Fruit fly (Drosophila melanogaster) whole organism, embryonic: ENCODE data around the gene Ppcs.

Experiments
- BEAF-32 ChIP-seq: fragments of 200-800 bp; sonication (Bioruptor generic); optimal IDR thresholded peaks from 3 replicates; lab custom pipeline; 2017; ENCODE audit warnings: missing biosample characterization, missing genetic modification characterization, mild to moderate bottlenecking, moderate library complexity, missing genetic modification reagents
- Bgb ChIP-seq: fragments of 200-800 bp; sonication (Bioruptor generic); IDR thresholded peaks from 2 replicates; pipeline ENCODE4 v1.3.6; 2022; ENCODE audit warnings: missing biosample characterization, missing genetic modification characterization; ENCODE audit not compliant: partially characterized antibody
- BtbVII ChIP-seq: fragments of 200-800 bp; sonication (Bioruptor generic); optimal IDR thresholded peaks from 3 replicates; lab custom pipeline; 2017; ENCODE audit warnings: missing biosample characterization, mild to moderate bottlenecking, missing genetic modification characterization
- CG10654 ChIP-seq: fragments of 200-800 bp; sonication (Bioruptor generic); optimal IDR thresholded peaks from 2 replicates; lab custom pipeline; 2016; ENCODE audit warnings: missing biosample characterization, missing genetic modification characterization
- CG11695 ChIP-seq: fragments of 200-800 bp; sonication (Bioruptor generic); IDR thresholded peaks from 3 replicates; pipeline ENCODE4 v1.3.6; 2022; ENCODE audit warnings: missing biosample characterization, missing genetic modification characterization
- CG1233 ChIP-seq: fragments of 200-800 bp; sonication (Bioruptor generic); optimal IDR thresholded peaks from 4 replicates; lab custom pipeline; 2018; ENCODE audit warnings: missing biosample characterization, mild to moderate bottlenecking, missing genetic modification characterization
- CG12769 ChIP-seq: fragments of 200-800 bp; sonication (Bioruptor generic); optimal IDR thresholded peaks from 2 replicates; lab custom pipeline; 2019; ENCODE audit warnings: missing biosample characterization, mild to moderate bottlenecking, missing genetic modification characterization, moderate library complexity
- CG15514 ChIP-seq: fragments of 200-800 bp; sonication (Bioruptor generic); optimal IDR thresholded peaks from 3 replicates; lab custom pipeline; 2017; ENCODE audit warnings: missing biosample characterization, missing genetic modification characterization, mild to moderate bottlenecking, moderate library complexity, missing genetic modification reagents
- CG18619 ChIP-seq: fragments of 200-800 bp; sonication (Bioruptor generic); optimal IDR thresholded peaks from 3 replicates; lab custom pipeline; 2017; ENCODE audit warnings: missing biosample characterization, mild to moderate bottlenecking, missing genetic modification characterization
- CG2129 ChIP-seq: fragments of 200-800 bp; sonication (Bioruptor generic); IDR thresholded peaks from 2 replicates; pipeline ENCODE4 v1.3.6; 2022; ENCODE audit warnings: missing biosample characterization, missing genetic modification characterization; ENCODE audit not compliant: partially characterized antibody
- CG2875 ChIP-seq: fragments of 200-800 bp; sonication (Bioruptor generic); optimal IDR thresholded peaks from 2 replicates; lab custom pipeline; 2017; ENCODE audit warnings: missing biosample characterization, mild to moderate bottlenecking, missing genetic modification characterization, missing genetic modification reagents
- CG30431 ChIP-seq: fragments of 200-800 bp; sonication (Bioruptor generic); optimal IDR thresholded peaks from 2 replicates; lab custom pipeline; 2017; ENCODE audit warnings: missing biosample characterization, missing genetic modification characterization
- CG31388 ChIP-seq: fragments of 200-800 bp; sonication (Bioruptor generic); optimal IDR thresholded peaks from 2 replicates; lab custom pipeline; 2016; ENCODE audit warnings: missing biosample characterization, missing genetic modification characterization
- CG3163 ChIP-seq: fragments of 200-800 bp; sonication (Bioruptor generic); optimal IDR thresholded peaks from 3 replicates; lab custom pipeline; 2016; ENCODE audit warnings: missing biosample characterization, missing genetic modification characterization
- CG33557 ChIP-seq: fragments of 200-800 bp; sonication (Bioruptor generic); optimal IDR thresholded peaks from 2 replicates; lab custom pipeline; 2019; ENCODE audit warnings: missing biosample characterization, mild to moderate bottlenecking, missing genetic modification characterization, moderate library complexity
- CG4360 ChIP-seq: fragments of 200-800 bp; sonication (Bioruptor generic); IDR thresholded peaks from 2 replicates; pipeline ENCODE4 v1.3.6; 2022; ENCODE audit warnings: missing biosample characterization, missing genetic modification characterization
- CG6854 ChIP-seq: fragments of 200-800 bp; sonication (Bioruptor generic); optimal IDR thresholded peaks from 3 replicates; lab custom pipeline; 2017; ENCODE audit warnings: missing biosample characterization, mild to moderate bottlenecking, missing genetic modification characterization
- CG7928 ChIP-seq: fragments of 200-800 bp; sonication (Bioruptor generic); optimal IDR thresholded peaks from 2 replicates; lab custom pipeline; 2017; ENCODE audit warnings: missing biosample characterization, mild to moderate bottlenecking, missing genetic modification characterization
- CG9609 ChIP-seq: fragments of 200-800 bp; sonication (Bioruptor generic); optimal IDR thresholded peaks from 3 replicates; lab custom pipeline; 2016; ENCODE audit warnings: missing biosample characterization, missing genetic modification characterization
- D ChIP-seq, 2 experiments: fragments of 200-800 bp in 1 of 2; fragments of >200 bp in 1 of 2; sonication (Bioruptor generic) in 1 of 2; optimal IDR thresholded peaks; 2 replicates in 1 of 2; 3 replicates in 1 of 2; lab custom pipeline; 2017; ENCODE audit warnings: mild to moderate bottlenecking in 1 of 2, missing biosample characterization in 1 of 2, missing genetic modification characterization in 1 of 2, missing genetic modification reagents in 1 of 2
- Dek ChIP-seq: fragments of 200-800 bp; sonication (Bioruptor generic); optimal IDR thresholded peaks from 3 replicates; lab custom pipeline; 2019; ENCODE audit warnings: missing biosample characterization, mild to moderate bottlenecking, missing genetic modification characterization, moderate library complexity
- Doc3 ChIP-seq: fragments of 200-800 bp; sonication (Bioruptor generic); IDR thresholded peaks from 3 replicates; pipeline ENCODE4 v1.3.6; 2022; ENCODE audit warnings: missing biosample characterization, missing genetic modification characterization; ENCODE audit not compliant: partially characterized antibody
- Dref ChIP-seq: fragments of 200-800 bp; sonication (Bioruptor generic); IDR thresholded peaks from 2 replicates; pipeline ENCODE4 v1.3.6; 2022; ENCODE audit warnings: missing biosample characterization, missing genetic modification characterization
- HLH3B ChIP-seq: fragments of 200-800 bp; sonication (Bioruptor generic); IDR thresholded peaks from 2 replicates; pipeline ENCODE4 v1.3.6; 2022; ENCODE audit warnings: missing biosample characterization, missing genetic modification characterization
- HLHmδ ChIP-seq: fragments of 200-800 bp; sonication (Bioruptor generic); optimal IDR thresholded peaks from 2 replicates; lab custom pipeline; 2018; ENCODE audit warnings: missing biosample characterization, mild to moderate bottlenecking, missing genetic modification characterization, moderate library complexity
- Kr ChIP-seq: fragments of 200-800 bp; sonication (Bioruptor generic); optimal IDR thresholded peaks from 2 replicates; lab custom pipeline; 2017; ENCODE audit warnings: missing biosample characterization, mild to moderate bottlenecking, missing genetic modification characterization
- Med ChIP-seq: fragments of 200-800 bp; sonication (Bioruptor generic); peaks from one replicate; lab custom pipeline; 2016; ENCODE audit warnings: missing biosample characterization, missing genetic modification characterization, mild to moderate bottlenecking, inconsistent platforms, moderate library complexity
- Meics ChIP-seq: fragments of 200-800 bp; sonication (Bioruptor generic); optimal IDR thresholded peaks from 2 replicates; lab custom pipeline; 2017; ENCODE audit warnings: missing biosample characterization, mild to moderate bottlenecking, missing genetic modification characterization
- Pdp1 ChIP-seq, 2 experiments: fragments of 200-800 bp; sonication (Bioruptor generic); optimal IDR thresholded peaks; 3 replicates each; lab custom pipeline; 2016; ENCODE audit warnings: missing biosample characterization in 2 of 2, missing genetic modification characterization in 2 of 2, mild to moderate bottlenecking in 1 of 2, moderate library complexity in 1 of 2
- az2 ChIP-seq: fragments of 200-800 bp; sonication (Bioruptor generic); optimal IDR thresholded peaks from 3 replicates; lab custom pipeline; 2016; ENCODE audit warnings: missing biosample characterization, missing genetic modification characterization
- bsh ChIP-seq, 2 experiments: fragments of 200-800 bp; sonication (Bioruptor generic); optimal IDR thresholded peaks; 2 replicates each; lab custom pipeline; 2017 to 2018; ENCODE audit warnings: mild to moderate bottlenecking in 2 of 2, missing biosample characterization in 2 of 2, missing genetic modification characterization in 2 of 2, moderate library complexity in 1 of 2
- chif ChIP-seq, 2 experiments: fragments of 200-800 bp; sonication (Bioruptor generic); optimal IDR thresholded peaks; 3 replicates each; lab custom pipeline; 2016; ENCODE audit warnings: missing biosample characterization in 2 of 2, missing genetic modification characterization in 2 of 2
- chn ChIP-seq: fragments of 200-800 bp; sonication (Bioruptor generic); optimal IDR thresholded peaks from 2 replicates; lab custom pipeline; 2016; ENCODE audit warnings: missing biosample characterization, missing genetic modification characterization
- ewg ChIP-seq: fragments of 200-800 bp; sonication (Bioruptor generic); optimal IDR thresholded peaks from 3 replicates; lab custom pipeline; 2017; ENCODE audit warnings: mild to moderate bottlenecking, missing biosample characterization, missing genetic modification reagents, missing genetic modification characterization
- exex ChIP-seq: fragments of 200-800 bp; sonication (Bioruptor generic); optimal IDR thresholded peaks from 4 replicates; lab custom pipeline; 2018; ENCODE audit warnings: missing biosample characterization, mild to moderate bottlenecking, missing genetic modification characterization, moderate library complexity
- gro ChIP-seq: fragments of 200-800 bp; sonication (Bioruptor generic); optimal IDR thresholded peaks from 2 replicates; lab custom pipeline; 2016; ENCODE audit warnings: missing biosample characterization, missing genetic modification characterization
- hb ChIP-seq: fragments of 200-800 bp; sonication (Bioruptor generic); IDR thresholded peaks from 3 replicates; pipeline ENCODE4 v1.3.6; 2022; ENCODE audit warnings: missing biosample characterization, missing genetic modification characterization; ENCODE audit not compliant: partially characterized antibody
- knrl ChIP-seq: fragments of 200-800 bp; sonication (Bioruptor generic); IDR thresholded peaks from 3 replicates; pipeline ENCODE4 v1.3.6; 2022; ENCODE audit warnings: missing biosample characterization, missing genetic modification characterization; ENCODE audit not compliant: partially characterized antibody
- lmd ChIP-seq: fragments of 200-800 bp; sonication (Bioruptor generic); IDR thresholded peaks from 2 replicates; pipeline ENCODE4 v1.3.6; 2022; ENCODE audit warnings: missing biosample characterization, missing genetic modification characterization
- luna ChIP-seq: fragments of 200-800 bp; sonication (Bioruptor generic); optimal IDR thresholded peaks from 2 replicates; lab custom pipeline; 2016; ENCODE audit warnings: missing biosample characterization, missing genetic modification characterization
- mld ChIP-seq: fragments of 200-800 bp; sonication (Bioruptor generic); IDR thresholded peaks from 3 replicates; pipeline ENCODE4 v1.3.6; 2022; ENCODE audit warnings: missing biosample characterization, missing genetic modification characterization; ENCODE audit not compliant: partially characterized antibody
- peb ChIP-seq: fragments of 200-800 bp; sonication (Bioruptor generic); IDR thresholded peaks from 2 replicates; pipeline ENCODE4 v1.3.6; 2022; ENCODE audit warnings: missing biosample characterization, missing genetic modification characterization
- sd ChIP-seq: fragments of 200-800 bp; sonication (Bioruptor generic); optimal IDR thresholded peaks from 3 replicates; lab custom pipeline; 2018; ENCODE audit warnings: missing biosample characterization, mild to moderate bottlenecking, missing genetic modification characterization, moderate library complexity
- sens-2 ChIP-seq: fragments of 200-800 bp; sonication (Bioruptor generic); IDR thresholded peaks from 2 replicates; pipeline ENCODE4 v1.3.6; 2022; ENCODE audit warnings: missing biosample characterization, missing genetic modification characterization
- sug ChIP-seq: fragments of 200-800 bp; optimal IDR thresholded peaks from 2 replicates; lab custom pipeline; 2019; ENCODE audit warnings: missing biosample characterization, mild to moderate bottlenecking, missing genetic modification characterization, moderate library complexity
- tna ChIP-seq: fragments of 200-800 bp; sonication (Bioruptor generic); IDR thresholded peaks from 2 replicates; pipeline ENCODE4 v1.3.6; 2022; ENCODE audit warnings: missing biosample characterization, missing genetic modification characterization; ENCODE audit not compliant: partially characterized antibody
- unpg ChIP-seq: fragments of 200-800 bp; sonication (Bioruptor generic); optimal IDR thresholded peaks from 3 replicates; lab custom pipeline; 2018; ENCODE audit warnings: missing biosample characterization, mild to moderate bottlenecking, missing genetic modification characterization, moderate library complexity
- wdn ChIP-seq: fragments of 200-800 bp; sonication (Bioruptor generic); IDR thresholded peaks from 2 replicates; pipeline ENCODE4 v1.3.6; 2022; ENCODE audit warnings: missing biosample characterization, missing genetic modification characterization
- wor ChIP-seq: fragments of 200-800 bp; sonication (Bioruptor generic); IDR thresholded peaks from 2 replicates; pipeline ENCODE4 v1.3.6; 2022; ENCODE audit warnings: missing biosample characterization, missing genetic modification characterization

Gene Ppcs

DNA sequence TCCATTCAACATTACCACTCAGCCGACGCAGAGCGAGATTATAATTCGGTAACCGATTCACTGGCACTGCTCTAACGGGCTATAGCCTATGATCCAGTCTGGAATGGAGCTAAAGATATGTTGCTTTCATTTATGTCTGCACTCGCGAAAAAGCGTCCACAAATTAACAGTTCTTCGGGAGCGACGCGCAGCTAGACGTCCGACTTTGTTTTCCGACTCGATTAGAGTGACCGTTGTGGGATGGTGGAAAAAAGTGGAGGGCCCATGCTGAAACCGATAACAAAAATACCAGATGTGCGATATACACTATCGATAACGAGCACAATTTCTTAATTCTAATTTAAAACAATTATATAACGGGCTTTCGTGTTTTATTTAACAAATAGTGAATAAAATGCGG, 53.7 kb downstream of the Ppcs start, which contains the start of gene cdi (continued):
- TF ChIP-seq chif (GFP tag; optimal IDR thresholded peaks at IDR 0.05; lab: Kevin White, UChicago) (no peak), Bgb (GFP tag; lab: Robert Waterston, UW) (peak; percentile 82), CG2875 (GFP tag; lab: Kevin White, UChicago) (no peak), sens-2 (GFP tag; lab: Robert Waterston, UW) (no peak), CG6854 (no peak), HLHmδ (GFP tag; lab: Kevin White, UChicago) (peak; percentile 70), chn (GFP tag; lab: Kevin White, UChicago) (no peak), D (optimal IDR thresholded peaks at IDR 0.05; lab: Kevin White, UChicago) (no peak), D (GFP tag; optimal IDR thresholded peaks at IDR 0.05; lab: Kevin White, UChicago) (no peak), bsh (GFP tag; optimal IDR thresholded peaks at IDR 0.05; lab: Kevin White, UChicago) (no peak), tna (GFP tag; lab: Robert Waterston, UW) (peak; percentile 50), hb (GFP tag; lab: Robert Waterston, UW) (peak; percentile 61; the same call in 1 of the 3 replicates), CG3163 (GFP tag; lab: Kevin White, UChicago) (peak; percentile 2), exex (tag; lab: Kevin White, UChicago) (peak; percentile 6), CG15514 (GFP tag; lab: Kevin White, UChicago) (peak; percentile 53), Doc3 (GFP tag; lab: Robert Waterston, UW) (peak; percentile 77), CG31388 (no peak), sd (tag; lab: Kevin White, UChicago) (peak; percentile 10), Dref (GFP tag; lab: Robert Waterston, UW) (peak; percentile 84), CG18619 (GFP tag; lab: Kevin White, UChicago) (no peak), CG1233 (GFP tag; lab: Kevin White, UChicago) (no peak), unpg (peak; percentile 29), BEAF-32 (GFP tag; lab: Kevin White, UChicago) (peak; percentile 81), wdn (GFP tag; lab: Robert Waterston, UW) (no peak), CG7928 (no peak), HLH3B (GFP tag; lab: Robert Waterston, UW) (no peak), az2 (no peak), CG10654 (no peak), ewg (GFP tag; lab: Kevin White, UChicago) (no peak), Meics (GFP tag; lab: Kevin White, UChicago) (no peak), Pdp1 (GFP tag; optimal IDR thresholded peaks at IDR 0.05; lab: Kevin White, UChicago) (peak in 1 of 2 experiments; percentile 99), CG30431 (GFP tag; lab: Kevin White, UChicago) (no peak), Dek (peak; percentile 25), CG12769 (tag; lab: Kevin White, UChicago) (peak; percentile 54), CG11695 (0 out of 3 replicates have a peak, but pooled peaks have one; percentile 44), CG2129 (GFP tag; lab: Robert Waterston, UW) (peak; percentile 48; the same call in 1 of the 2 replicates), wor (GFP tag; lab: Robert Waterston, UW) (no peak), CG9609 (peak; percentile 1), CG4360 (GFP tag; lab: Robert Waterston, UW) (no peak), CG33557 (GFP tag; lab: Kevin White, UChicago) (no peak), peb (GFP tag; lab: Robert Waterston, UW) (no peak), lmd (GFP tag; lab: Robert Waterston, UW) (no peak), BtbVII (GFP tag; lab: Kevin White, UChicago) (no peak), knrl (GFP tag; lab: Robert Waterston, UW) (peak; percentile 71), Med (peak; percentile 92), mld (peak; percentile 63; the same call in 2 of the 3 replicates), luna (GFP tag; lab: Kevin White, UChicago) (no peak), sug (tag; lab: Kevin White, UChicago) (peak; percentile 52), Kr (GFP tag; lab: Kevin White, UChicago) (no peak), gro (GFP tag; lab: Kevin White, UChicago) (peak; percentile 61)
